Fruit fly (Drosophila melanogaster) whole organism: ENCODE results near the gene CG42296.

Experiments used
- CG8478 ChIP-seq: fragments of >200 bp; optimal IDR thresholded peaks from 2 replicates; lab custom pipeline; 2018; ENCODE audit warnings: inconsistent platforms
- Dll ChIP-seq: fragments of >200 bp; optimal IDR thresholded peaks from 2 replicates; lab custom pipeline; 2017
- EcR ChIP-seq, 2 experiments: fragments of >200 bp; optimal IDR thresholded peaks; 2 replicates each; lab custom pipeline; 2017; ENCODE audit warnings: missing biosample characterization in 2 of 2, missing genetic modification characterization in 2 of 2, missing genetic modification reagents in 2 of 2
- pan ChIP-seq: fragments of >200 bp; optimal IDR thresholded peaks from 2 replicates; lab custom pipeline; 2017
- psq ChIP-seq: fragments of >200 bp; optimal IDR thresholded peaks from 2 replicates; lab custom pipeline; 2017
- usp ChIP-seq: fragments of >200 bp; optimal IDR thresholded peaks from 2 replicates; lab custom pipeline; 2017; ENCODE audit warnings: missing biosample characterization, missing genetic modification characterization, mixed read lengths

CG42296 gene

DNA sequence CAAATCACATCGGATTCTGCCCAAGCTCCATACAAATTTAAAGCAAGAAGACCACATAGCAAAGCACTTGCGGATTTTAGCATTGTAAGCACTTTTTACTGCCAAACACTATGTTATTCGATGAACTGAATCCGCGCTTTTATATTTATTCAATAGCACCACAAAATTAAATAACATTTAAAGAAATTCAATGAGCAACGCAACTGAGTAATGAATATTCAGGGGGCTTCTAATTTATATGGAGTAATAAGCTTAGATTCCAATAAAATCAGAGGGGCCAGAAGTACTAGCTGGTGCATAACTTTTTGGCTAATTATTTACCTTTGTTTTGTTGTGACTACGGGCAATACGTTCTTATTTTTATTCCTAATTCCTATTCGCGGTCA is 1.3 kb upstream of the CG42296 start, which contains the start of gene lectin-22C:
TSS of gene lectin-22C (minus strand) at position 101 of the 386 bp plus-strand sequence.
- TF ChIP-seq CG8478 (no peak), usp (no peak), psq (lab: Kevin White, UChicago) (no peak), Dll (lab: Kevin White, UChicago) (no peak), EcR (GFP tag; optimal IDR thresholded peaks at IDR 0.05; lab: Kevin White, UChicago) (no peak), pan (lab: Kevin White, UChicago) (no peak)

DNA sequence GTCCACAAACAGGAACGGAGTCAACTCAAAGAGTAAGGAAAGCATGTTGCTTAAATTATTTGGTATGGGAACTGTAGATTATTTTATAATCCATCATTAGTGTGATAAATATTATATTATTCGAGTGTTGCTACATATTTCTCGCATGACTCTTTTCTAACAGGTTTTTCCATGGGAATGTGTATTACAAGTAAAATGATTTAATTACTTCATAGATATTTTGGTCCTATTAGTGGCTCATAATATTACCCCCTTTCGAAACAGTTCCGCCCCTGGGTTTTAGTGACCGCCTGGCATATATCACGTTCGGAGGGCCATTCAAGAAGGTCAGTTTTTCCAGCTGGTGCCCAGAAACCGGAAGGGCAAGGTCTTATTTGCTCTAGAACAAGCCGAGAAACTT is 3.8 kb downstream of the CG42296 start:
- TF ChIP-seq psq (lab: Kevin White, UChicago) (no peak), EcR (GFP tag; optimal IDR thresholded peaks at IDR 0.05; lab: Kevin White, UChicago) (no peak), pan (lab: Kevin White, UChicago) (no peak), CG8478 (no peak), Dll (lab: Kevin White, UChicago) (no peak), usp (no peak)

- TF ChIP-seq usp (no peak), Dll (lab: Kevin White, UChicago) (no peak), psq (lab: Kevin White, UChicago) (no peak), CG8478 (no peak)
Measured at dm6 chr2L:2031522-2031921, 4.3 kb downstream of the CG42296 start.

DNA sequence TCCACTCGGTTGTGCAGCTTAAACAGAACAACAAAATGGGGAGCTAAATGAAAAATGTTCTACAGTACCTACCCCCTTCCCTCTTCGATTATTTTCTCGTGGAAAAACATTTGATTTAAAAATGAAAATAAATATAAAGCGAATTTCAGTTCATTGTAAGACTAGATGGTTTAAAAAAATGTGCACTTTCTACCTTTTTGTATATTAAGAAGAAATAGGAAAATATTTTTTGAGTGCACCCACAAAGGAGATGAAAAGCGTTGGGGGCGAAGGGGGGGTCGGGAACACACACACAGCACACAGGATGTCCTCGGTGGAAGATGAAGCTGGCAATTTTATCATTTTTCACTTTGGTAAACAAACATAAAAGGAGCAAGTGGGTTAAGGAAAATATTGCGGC is 13.0 kb downstream of the CG42296 start:
- TF ChIP-seq pan (lab: Kevin White, UChicago) (no peak), EcR (GFP tag; optimal IDR thresholded peaks at IDR 0.05; lab: Kevin White, UChicago) (no peak), psq (lab: Kevin White, UChicago) (no peak), CG8478 (no peak), usp (no peak), Dll (lab: Kevin White, UChicago) (no peak)

dm6 chr2L:2015204-2015603 is 20.6 kb downstream of the CG42296 start:
- TF ChIP-seq psq (lab: Kevin White, UChicago), result no peak
- no peak for TF ChIP-seq usp
- TF ChIP-seq pan (lab: Kevin White, UChicago), result no peak
- TF ChIP-seq Dll (lab: Kevin White, UChicago), result no peak
- no peak for TF ChIP-seq EcR (GFP tag; optimal IDR thresholded peaks at IDR 0.05; lab: Kevin White, UChicago)
- no peak for TF ChIP-seq CG8478

DNA sequence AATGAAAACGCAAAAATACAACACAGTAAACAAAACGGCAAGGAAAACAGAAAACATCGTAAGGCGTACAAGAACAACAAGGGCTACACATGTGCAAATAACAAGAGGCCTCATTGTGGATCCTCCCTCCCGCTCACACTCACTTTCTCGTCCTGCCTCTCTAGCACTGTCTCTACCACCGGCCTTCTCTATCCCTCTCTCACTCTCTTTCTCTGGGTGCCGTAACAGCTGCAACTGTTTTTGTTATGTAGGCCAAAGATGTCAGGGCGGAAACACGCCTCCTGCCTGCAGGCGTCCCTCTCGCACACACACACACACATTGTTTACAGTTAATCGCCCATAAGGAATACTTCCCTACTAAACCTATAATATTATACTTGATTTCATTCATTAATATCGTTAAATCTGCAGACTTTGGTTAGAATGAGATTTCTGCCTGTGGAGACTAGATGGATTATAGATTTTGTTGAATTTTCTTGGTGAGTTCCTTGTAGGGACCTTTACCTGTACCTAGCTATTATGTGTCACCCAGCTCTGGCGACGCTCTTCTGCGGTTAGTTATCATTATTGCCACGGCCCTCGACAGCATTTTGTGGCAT is 21.9 kb downstream of the CG42296 start:
- TF ChIP-seq usp (no peak), pan (lab: Kevin White, UChicago) (no peak), CG8478 (no peak), Dll (lab: Kevin White, UChicago) (no peak), psq (lab: Kevin White, UChicago) (no peak), EcR (GFP tag; optimal IDR thresholded peaks at IDR 0.05; lab: Kevin White, UChicago) (no peak)

- TF ChIP-seq psq (lab: Kevin White, UChicago) (no peak), Dll (lab: Kevin White, UChicago) (no peak), pan (lab: Kevin White, UChicago) (no peak), CG8478 (no peak), usp (no peak), EcR (GFP tag; optimal IDR thresholded peaks at IDR 0.05; lab: Kevin White, UChicago) (no peak)
Measured at dm6 chr2L:2013057-2013456, 22.8 kb downstream of the CG42296 start.

DNA sequence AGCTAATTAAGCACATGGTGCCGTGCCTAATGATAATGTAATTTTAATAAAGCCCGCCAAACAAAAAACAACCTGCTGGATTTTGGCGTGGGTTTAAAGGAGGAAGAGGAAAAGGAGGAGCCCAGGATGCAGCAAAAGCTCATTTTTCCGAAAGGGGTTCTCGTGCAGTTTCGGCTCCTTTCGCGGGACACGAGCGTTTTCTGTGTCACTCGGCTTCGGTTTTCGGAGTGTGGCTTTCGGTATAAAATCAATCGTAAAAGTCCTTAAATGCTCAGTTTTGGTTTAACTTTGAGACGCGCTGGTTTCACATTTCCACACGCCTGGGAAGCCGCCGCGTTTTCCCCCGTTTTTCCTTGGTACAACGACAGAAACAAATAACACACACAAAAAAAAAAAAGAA is 24.4 kb downstream of the CG42296 start:
- no peak for TF ChIP-seq Dll (lab: Kevin White, UChicago)
- TF ChIP-seq CG8478, result no peak
- no peak for TF ChIP-seq usp
- no peak for TF ChIP-seq pan (lab: Kevin White, UChicago)
- TF ChIP-seq EcR (GFP tag; optimal IDR thresholded peaks at IDR 0.05; lab: Kevin White, UChicago), result no peak
- TF ChIP-seq psq (lab: Kevin White, UChicago), result no peak

DNA sequence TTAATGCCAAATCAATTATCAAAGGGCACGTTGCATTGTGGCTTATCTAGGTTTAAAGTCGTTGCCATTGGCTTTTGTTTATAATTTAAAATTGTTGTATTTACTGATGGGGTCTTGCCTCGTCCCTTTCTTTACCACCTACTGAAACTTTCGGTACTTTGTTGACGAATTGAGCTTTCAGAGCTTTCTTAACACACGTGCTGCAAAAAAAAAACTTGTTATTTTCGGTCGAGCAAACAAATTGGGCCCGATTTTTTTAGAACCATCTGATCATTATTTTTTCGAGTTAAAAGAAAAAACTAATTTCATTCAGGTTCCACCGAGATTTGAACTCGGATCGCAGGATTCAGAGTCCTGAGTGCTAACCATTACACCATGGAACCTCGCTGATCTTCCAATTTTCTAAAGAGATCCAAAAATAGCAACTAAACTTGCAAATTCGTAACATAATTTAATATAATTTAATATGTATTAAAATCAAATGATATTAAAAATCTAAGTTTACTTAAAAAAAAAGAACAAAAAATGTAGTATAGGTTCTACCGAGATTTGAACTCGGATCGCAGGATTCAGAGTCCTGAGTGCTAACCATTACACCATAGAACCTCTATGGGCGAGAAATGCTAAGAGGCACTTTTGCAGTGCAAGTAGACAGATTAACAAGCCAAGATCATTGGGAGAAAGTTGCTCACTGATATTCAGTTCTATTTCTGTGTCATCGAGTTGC is 25.3 kb downstream of the CG42296 start:
- no peak for TF ChIP-seq Dll (lab: Kevin White, UChicago)
- no peak for TF ChIP-seq CG8478
- no peak for TF ChIP-seq usp
- no peak for TF ChIP-seq psq (lab: Kevin White, UChicago)
- TF ChIP-seq pan (lab: Kevin White, UChicago), result no peak
- no peak for TF ChIP-seq EcR (GFP tag; optimal IDR thresholded peaks at IDR 0.05; lab: Kevin White, UChicago)

DNA sequence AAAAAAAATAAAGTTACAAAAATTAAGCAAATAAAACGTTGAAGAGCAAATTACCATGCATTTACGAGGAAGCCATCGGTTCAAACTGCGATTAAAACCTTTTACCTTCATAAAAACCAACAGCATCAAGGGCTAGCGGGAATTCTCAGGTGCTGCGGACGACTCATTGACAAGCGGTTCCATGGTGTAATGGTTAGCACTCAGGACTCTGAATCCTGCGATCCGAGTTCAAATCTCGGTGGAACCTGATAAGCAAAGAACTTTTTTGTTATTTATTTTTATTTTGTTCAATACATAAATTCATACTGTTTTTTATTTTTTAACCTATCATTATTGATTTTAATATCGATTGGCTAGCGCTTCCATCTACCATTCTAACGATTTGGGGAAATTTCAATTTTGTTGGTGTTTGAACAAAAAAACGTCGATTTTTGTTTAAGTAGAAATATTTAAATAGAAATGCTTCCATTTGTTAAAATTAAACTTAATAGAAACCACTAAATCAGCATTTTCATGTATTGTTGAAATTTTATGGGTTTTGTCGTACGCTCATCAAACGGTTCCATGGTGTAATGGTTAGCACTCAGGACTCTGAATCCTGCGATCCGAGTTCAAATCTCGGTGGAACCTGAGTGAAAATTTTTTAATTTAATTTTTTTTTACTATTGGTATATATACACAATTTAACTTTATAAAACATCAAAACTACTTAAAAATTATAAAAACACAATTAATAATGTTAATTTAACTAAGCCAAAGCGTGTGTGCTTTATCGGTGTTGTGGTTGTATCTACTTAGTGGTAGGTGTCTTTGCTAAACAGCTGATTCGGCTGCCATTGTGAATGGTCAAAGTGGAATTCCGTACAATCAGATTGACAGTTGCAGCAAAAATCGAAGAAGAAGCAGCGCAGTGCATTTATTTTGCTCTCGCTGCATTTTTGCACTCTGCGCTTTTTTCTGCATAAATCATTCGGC is 26.6 kb downstream of the CG42296 start, which contains the start of gene CG4238:
TSS of gene CG4238 (plus strand) at position 880 of the 975 bp plus-strand sequence.
- TF ChIP-seq CG8478 (no peak), pan (lab: Kevin White, UChicago) (no peak), Dll (lab: Kevin White, UChicago) (no peak), usp (no peak), psq (lab: Kevin White, UChicago) (no peak), EcR (GFP tag; optimal IDR thresholded peaks at IDR 0.05; lab: Kevin White, UChicago) (no peak)

dm6 chr2L:2008114-2008513 is 27.7 kb downstream of the CG42296 start, which contains the start of gene Nplp4:
Nplp4 (plus strand) TSS chr2L:2008414.
- TF ChIP-seq CG8478, result no peak
- TF ChIP-seq EcR (GFP tag; optimal IDR thresholded peaks at IDR 0.05; lab: Kevin White, UChicago), result no peak
- TF ChIP-seq pan (lab: Kevin White, UChicago), result no peak
- no peak for TF ChIP-seq Dll (lab: Kevin White, UChicago)
- no peak for TF ChIP-seq psq (lab: Kevin White, UChicago)
- TF ChIP-seq usp, result no peak
